Worm (Caenorhabditis elegans): ENCODE results near the gene DH11.2.

The DH11.2 gene

ce11 chrII:8035667-8036066, 23.1 kb downstream of the DH11.2 start, which contains the start of gene sap-49:
Gene sap-49 (minus strand): TSS chrII:8035767.
- TF ChIP-seq T22C8.4 (GFP tag; IDR thresholded peaks at IDR 0.05) (no peak), ztf-29 (GFP tag; IDR thresholded peaks at IDR 0.05) (no peak), med-1 (GFP tag; optimal IDR thresholded peaks at IDR 0.05; ENCODE audit: insufficient read depth) (no peak), ztf-23 (GFP tag; IDR thresholded peaks at IDR 0.05) (no peak), ref-1 (GFP tag; conservative IDR thresholded peaks at IDR 0.05) (no peak), tab-1 (GFP tag; IDR thresholded peaks at IDR 0.05) (no peak), flt-1 (GFP tag; IDR thresholded peaks at IDR 0.05) (no peak), cog-1 (tag; optimal IDR thresholded peaks at IDR 0.05) (no peak), klf-2 (GFP tag; conservative IDR thresholded peaks at IDR 0.05) (no peak)

ce11 chrII:8037246-8037645, 24.6 kb downstream of the DH11.2 start, which contains the start of gene arp-6:
Gene arp-6 (minus strand): TSS chrII:8037346.
- TF ChIP-seq T22C8.4 (GFP tag; IDR thresholded peaks at IDR 0.05) (no peak), ztf-23 (GFP tag; IDR thresholded peaks at IDR 0.05) (no peak), tab-1 (GFP tag; IDR thresholded peaks at IDR 0.05) (no peak), cog-1 (tag; optimal IDR thresholded peaks at IDR 0.05) (no peak), med-1 (GFP tag; optimal IDR thresholded peaks at IDR 0.05; ENCODE audit: insufficient read depth) (no peak), klf-2 (GFP tag; conservative IDR thresholded peaks at IDR 0.05) (no peak), ref-1 (GFP tag; conservative IDR thresholded peaks at IDR 0.05) (no peak), ztf-29 (GFP tag; IDR thresholded peaks at IDR 0.05) (no peak), flt-1 (GFP tag; IDR thresholded peaks at IDR 0.05) (no peak)

ce11 chrII:8037863-8038262, 25.2 kb downstream of the DH11.2 start, which contains the start of gene C08B11.9:
Gene C08B11.9 (minus strand): TSS chrII:8038169.
- TF ChIP-seq T22C8.4 (GFP tag; IDR thresholded peaks at IDR 0.05) = no peak
- no peak for TF ChIP-seq flt-1 (GFP tag; IDR thresholded peaks at IDR 0.05)
- no peak for TF ChIP-seq ztf-23 (GFP tag; IDR thresholded peaks at IDR 0.05)

ce11 chrII:8039416-8039815, 26.8 kb downstream of the DH11.2 start, which contains the start of the genes ubh-4 and algn-6:
Gene ubh-4 (minus strand): TSS chrII:8039597.
Gene algn-6 (plus strand): TSS chrII:8039802.
- TF ChIP-seq T22C8.4 (GFP tag; IDR thresholded peaks at IDR 0.05) (no peak), med-1 (GFP tag; optimal IDR thresholded peaks at IDR 0.05; ENCODE audit: insufficient read depth) (no peak), ref-1 (GFP tag; conservative IDR thresholded peaks at IDR 0.05) (no peak), flt-1 (GFP tag; IDR thresholded peaks at IDR 0.05) (no peak), klf-2 (GFP tag; conservative IDR thresholded peaks at IDR 0.05) (no peak), ztf-23 (GFP tag; IDR thresholded peaks at IDR 0.05) (no peak), ztf-29 (GFP tag; IDR thresholded peaks at IDR 0.05) (no peak), tab-1 (GFP tag; IDR thresholded peaks at IDR 0.05) (no peak), cog-1 (tag; optimal IDR thresholded peaks at IDR 0.05) (no peak)

- no peak for TF ChIP-seq ref-1 (GFP tag; conservative IDR thresholded peaks at IDR 0.05)
- no peak for TF ChIP-seq T22C8.4 (GFP tag; IDR thresholded peaks at IDR 0.05)
- no peak for TF ChIP-seq med-1 (GFP tag; optimal IDR thresholded peaks at IDR 0.05; ENCODE audit: insufficient read depth)
Observed at ce11 chrII:8041642-8042041, 29.0 kb downstream of the DH11.2 start.

ce11 chrII:8042289-8042688, 29.7 kb downstream of the DH11.2 start, which contains the start of gene T05H10.1:
Gene T05H10.1 (plus strand): TSS chrII:8042589.
- TF ChIP-seq tab-1 (GFP tag; IDR thresholded peaks at IDR 0.05) = no peak
- TF ChIP-seq ztf-29 (GFP tag; IDR thresholded peaks at IDR 0.05) = no peak
- no peak for TF ChIP-seq cog-1 (tag; optimal IDR thresholded peaks at IDR 0.05)
- TF ChIP-seq ztf-23 (GFP tag; IDR thresholded peaks at IDR 0.05) = no peak
- TF ChIP-seq klf-2 (GFP tag; conservative IDR thresholded peaks at IDR 0.05) = no peak
- TF ChIP-seq ref-1 (GFP tag; conservative IDR thresholded peaks at IDR 0.05) = no peak
- no peak for TF ChIP-seq med-1 (GFP tag; optimal IDR thresholded peaks at IDR 0.05; ENCODE audit: insufficient read depth)
- TF ChIP-seq T22C8.4 (GFP tag; IDR thresholded peaks at IDR 0.05) = no peak
- no peak for TF ChIP-seq flt-1 (GFP tag; IDR thresholded peaks at IDR 0.05)

ce11 chrII:8047264-8047663, 34.6 kb downstream of the DH11.2 start, which contains the start of gene apn-1:
Gene apn-1 (plus strand): TSS chrII:8047564.
- TF ChIP-seq med-1 (GFP tag; optimal IDR thresholded peaks at IDR 0.05; ENCODE audit: insufficient read depth) = no peak
- TF ChIP-seq T22C8.4 (GFP tag; IDR thresholded peaks at IDR 0.05) = no peak
- no peak for TF ChIP-seq flt-1 (GFP tag; IDR thresholded peaks at IDR 0.05)
- TF ChIP-seq ztf-23 (GFP tag; IDR thresholded peaks at IDR 0.05) = no peak
- TF ChIP-seq ztf-29 (GFP tag; IDR thresholded peaks at IDR 0.05) = no peak
- no peak for TF ChIP-seq ref-1 (GFP tag; conservative IDR thresholded peaks at IDR 0.05)
- no peak for TF ChIP-seq klf-2 (GFP tag; conservative IDR thresholded peaks at IDR 0.05)
- no peak for TF ChIP-seq cog-1 (tag; optimal IDR thresholded peaks at IDR 0.05)
- no peak for TF ChIP-seq tab-1 (GFP tag; IDR thresholded peaks at IDR 0.05)

- TF ChIP-seq T22C8.4 (GFP tag; IDR thresholded peaks at IDR 0.05) (no peak), ztf-29 (GFP tag; IDR thresholded peaks at IDR 0.05) (no peak), klf-2 (GFP tag; conservative IDR thresholded peaks at IDR 0.05) (no peak), cog-1 (tag; optimal IDR thresholded peaks at IDR 0.05) (no peak), tab-1 (GFP tag; IDR thresholded peaks at IDR 0.05) (no peak), ztf-23 (GFP tag; IDR thresholded peaks at IDR 0.05) (no peak), ref-1 (GFP tag; conservative IDR thresholded peaks at IDR 0.05) (no peak), flt-1 (GFP tag; IDR thresholded peaks at IDR 0.05) (no peak), med-1 (GFP tag; optimal IDR thresholded peaks at IDR 0.05; ENCODE audit: insufficient read depth) (no peak)
Observed at ce11 chrII:8050477-8050876, 37.9 kb downstream of the DH11.2 start, which contains the start of gene mtre-1. Gene mtre-1 (minus strand): TSS chrII:8050577.

ce11 chrII:8051330-8051729, 38.7 kb downstream of the DH11.2 start:
- TF ChIP-seq T22C8.4 (GFP tag; IDR thresholded peaks at IDR 0.05) (no peak), ref-1 (GFP tag; conservative IDR thresholded peaks at IDR 0.05) (no peak), med-1 (GFP tag; optimal IDR thresholded peaks at IDR 0.05; ENCODE audit: insufficient read depth) (no peak), tab-1 (GFP tag; IDR thresholded peaks at IDR 0.05) (no peak), cog-1 (tag; optimal IDR thresholded peaks at IDR 0.05) (no peak), ztf-29 (GFP tag; IDR thresholded peaks at IDR 0.05) (no peak)

ce11 chrII:8052172-8052571, 39.6 kb downstream of the DH11.2 start:
- TF ChIP-seq ztf-29 (GFP tag; IDR thresholded peaks at IDR 0.05) (no peak), ztf-23 (GFP tag; IDR thresholded peaks at IDR 0.05) (no peak), flt-1 (GFP tag; IDR thresholded peaks at IDR 0.05) (no peak), ref-1 (GFP tag; conservative IDR thresholded peaks at IDR 0.05) (no peak), tab-1 (GFP tag; IDR thresholded peaks at IDR 0.05) (no peak), med-1 (GFP tag; optimal IDR thresholded peaks at IDR 0.05; ENCODE audit: insufficient read depth) (no peak), cog-1 (tag; optimal IDR thresholded peaks at IDR 0.05) (no peak), klf-2 (GFP tag; conservative IDR thresholded peaks at IDR 0.05) (no peak), T22C8.4 (GFP tag; IDR thresholded peaks at IDR 0.05) (no peak)
